Fruit fly (Drosophila melanogaster) whole organism, embryonic: ENCODE measurements around the gene Cyp4d14.
A peak's percentile ranks its signal among the peaks of the same experiment; 100 is the strongest.

Experiments
- Abd-B ChIP-seq: fragments of 200-800 bp; sonication (Bioruptor generic); optimal IDR thresholded peaks from 2 replicates; lab custom pipeline; 2018; ENCODE audit warnings: missing biosample characterization, mild to moderate bottlenecking, missing genetic modification characterization, moderate library complexity
- Antp ChIP-seq: fragments of 200-800 bp; sonication (Bioruptor generic); optimal IDR thresholded peaks from 3 replicates; lab custom pipeline; 2016; ENCODE audit warnings: missing biosample characterization, missing genetic modification characterization
- Bteb2 ChIP-seq: fragments of 200-800 bp; sonication (Bioruptor generic); optimal IDR thresholded peaks from 2 replicates; lab custom pipeline; 2016; ENCODE audit warnings: missing biosample characterization, missing genetic modification characterization
- CG10366 ChIP-seq: fragments of 200-800 bp; sonication (Bioruptor generic); IDR thresholded peaks from 2 replicates; pipeline ENCODE4 v1.3.6; 2022; ENCODE audit warnings: missing biosample characterization, missing genetic modification characterization
- CG11247 ChIP-seq: fragments of 200-800 bp; sonication (Bioruptor generic); IDR thresholded peaks from 2 replicates; pipeline ENCODE4 v1.3.6; 2022; ENCODE audit warnings: missing biosample characterization, missing genetic modification characterization
- CG12769 ChIP-seq: fragments of 200-800 bp; sonication (Bioruptor generic); optimal IDR thresholded peaks from 2 replicates; lab custom pipeline; 2019; ENCODE audit warnings: missing biosample characterization, mild to moderate bottlenecking, missing genetic modification characterization, moderate library complexity
- CG13775 ChIP-seq: fragments of 200-800 bp; sonication (Bioruptor generic); optimal IDR thresholded peaks from 3 replicates; lab custom pipeline; 2017; ENCODE audit warnings: missing biosample characterization, mild to moderate bottlenecking, missing genetic modification characterization
- CG15011 ChIP-seq: fragments of 200-800 bp; sonication (Bioruptor generic); optimal IDR thresholded peaks from 3 replicates; lab custom pipeline; 2018; ENCODE audit warnings: missing biosample characterization, mild to moderate bottlenecking, missing genetic modification characterization
- CG15514 ChIP-seq: fragments of 200-800 bp; sonication (Bioruptor generic); optimal IDR thresholded peaks from 3 replicates; lab custom pipeline; 2017; ENCODE audit warnings: missing biosample characterization, missing genetic modification characterization, mild to moderate bottlenecking, moderate library complexity, missing genetic modification reagents
- CG16815 ChIP-seq: fragments of 200-800 bp; sonication (Bioruptor generic); optimal IDR thresholded peaks from 3 replicates; lab custom pipeline; 2017; ENCODE audit warnings: missing biosample characterization, mild to moderate bottlenecking, missing genetic modification characterization
- CG17612 ChIP-seq: fragments of 200-800 bp; sonication (Bioruptor generic); IDR thresholded peaks from 2 replicates; pipeline ENCODE4 v1.3.6; 2022; ENCODE audit warnings: missing biosample characterization, missing genetic modification characterization
- CG2678 ChIP-seq: fragments of 200-800 bp; sonication (Bioruptor generic); optimal IDR thresholded peaks from 3 replicates; lab custom pipeline; 2019; ENCODE audit warnings: missing biosample characterization, mild to moderate bottlenecking, missing genetic modification characterization, moderate library complexity
- CG3281 ChIP-seq: fragments of 200-800 bp; sonication (Bioruptor generic); optimal IDR thresholded peaks from 3 replicates; lab custom pipeline; 2017; ENCODE audit warnings: missing biosample characterization, mild to moderate bottlenecking, missing genetic modification characterization
- CG42726 ChIP-seq: fragments of 200-800 bp; sonication (Bioruptor generic); IDR thresholded peaks from 2 replicates; pipeline ENCODE4 v1.3.6; 2022; ENCODE audit warnings: missing biosample characterization, missing genetic modification characterization; ENCODE audit not compliant: partially characterized antibody
- CG4617 ChIP-seq: fragments of 200-800 bp; sonication (Bioruptor generic); optimal IDR thresholded peaks from 3 replicates; lab custom pipeline; 2016; ENCODE audit warnings: missing biosample characterization, missing genetic modification characterization, borderline replicate concordance
- CG7839 ChIP-seq: fragments of 200-800 bp; sonication (Bioruptor generic); optimal IDR thresholded peaks from 3 replicates; lab custom pipeline; 2018; ENCODE audit warnings: missing biosample characterization, mild to moderate bottlenecking, missing genetic modification characterization, moderate library complexity
- CG8388 ChIP-seq: fragments of 200-800 bp; sonication (Bioruptor generic); optimal IDR thresholded peaks from 2 replicates; lab custom pipeline; 2019; ENCODE audit warnings: missing biosample characterization, mild to moderate bottlenecking, missing genetic modification characterization, moderate library complexity
- CG9609 ChIP-seq: fragments of 200-800 bp; sonication (Bioruptor generic); optimal IDR thresholded peaks from 3 replicates; lab custom pipeline; 2016; ENCODE audit warnings: missing biosample characterization, missing genetic modification characterization
- CHES-1-like ChIP-seq: fragments of 200-800 bp; sonication (Bioruptor generic); optimal IDR thresholded peaks from 2 replicates; lab custom pipeline; 2016; ENCODE audit warnings: missing biosample characterization, missing genetic modification characterization
- D19B ChIP-seq: fragments of 200-800 bp; sonication (Bioruptor generic); optimal IDR thresholded peaks from 2 replicates; lab custom pipeline; 2017; ENCODE audit warnings: missing biosample characterization, mild to moderate bottlenecking, missing genetic modification characterization
- Dbx ChIP-seq: fragments of 200-800 bp; sonication (Bioruptor generic); IDR thresholded peaks from 3 replicates; pipeline ENCODE4 v1.3.6; 2022; ENCODE audit warnings: missing biosample characterization, missing genetic modification characterization
- Doc2 ChIP-seq: fragments of 200-800 bp; sonication (Bioruptor generic); IDR thresholded peaks from 2 replicates; pipeline ENCODE4 v1.3.6; 2022; ENCODE audit warnings: missing biosample characterization, missing genetic modification characterization
- ERR ChIP-seq: fragments of 200-800 bp; sonication (Bioruptor generic); optimal IDR thresholded peaks from 2 replicates; lab custom pipeline; 2016; ENCODE audit warnings: missing biosample characterization, missing genetic modification characterization
- Elba2 ChIP-seq: fragments of 200-800 bp; sonication (Bioruptor generic); optimal IDR thresholded peaks from 3 replicates; lab custom pipeline; 2016; ENCODE audit warnings: missing biosample characterization, missing genetic modification characterization
- Fer2 ChIP-seq: fragments of 200-800 bp; sonication (Bioruptor generic); optimal IDR thresholded peaks from 2 replicates; lab custom pipeline; 2018; ENCODE audit warnings: missing biosample characterization, mild to moderate bottlenecking, missing genetic modification characterization, moderate library complexity
- Gsc ChIP-seq: fragments of 200-800 bp; sonication (Bioruptor generic); IDR thresholded peaks from 2 replicates; pipeline ENCODE4 v1.3.6; 2022; ENCODE audit warnings: missing biosample characterization, missing genetic modification characterization
- Hr3 ChIP-seq: fragments of 200-800 bp; sonication (Bioruptor generic); optimal IDR thresholded peaks from 3 replicates; lab custom pipeline; 2016; ENCODE audit warnings: missing biosample characterization, missing genetic modification characterization
- Hr51 ChIP-seq, 2 experiments: fragments of 200-800 bp; sonication (Bioruptor generic); optimal IDR thresholded peaks; 2 replicates in 1 of 2; 3 replicates in 1 of 2; lab custom pipeline; 2016 to 2018; ENCODE audit warnings: missing biosample characterization in 2 of 2, missing genetic modification characterization in 2 of 2, mild to moderate bottlenecking in 1 of 2, moderate library complexity in 1 of 2
- Hsf ChIP-seq: fragments of 200-800 bp; sonication (Bioruptor generic); optimal IDR thresholded peaks from 3 replicates; lab custom pipeline; 2016; ENCODE audit warnings: missing biosample characterization, missing genetic modification characterization
- Mrtf ChIP-seq: fragments of 200-800 bp; sonication (Bioruptor generic); IDR thresholded peaks from 3 replicates; pipeline ENCODE4 v1.3.6; 2022; ENCODE audit warnings: missing biosample characterization, missing genetic modification characterization
- Oli ChIP-seq: fragments of 200-800 bp; sonication (Bioruptor generic); optimal IDR thresholded peaks from 2 replicates; lab custom pipeline; 2018; ENCODE audit warnings: missing biosample characterization, mild to moderate bottlenecking, missing genetic modification characterization, moderate library complexity
- Scr ChIP-seq: fragments of 200-800 bp; sonication (Bioruptor generic); IDR thresholded peaks from 2 replicates; pipeline ENCODE4 v1.3.6; 2022; ENCODE audit warnings: missing biosample characterization, missing genetic modification characterization; ENCODE audit not compliant: partially characterized antibody
- al ChIP-seq: fragments of 200-800 bp; sonication (Bioruptor generic); IDR thresholded peaks from 2 replicates; pipeline ENCODE4 v1.3.6; 2022; ENCODE audit warnings: missing biosample characterization, missing genetic modification characterization
- ap ChIP-seq: fragments of 200-800 bp; sonication (Bioruptor generic); IDR thresholded peaks from 2 replicates; pipeline ENCODE4 v1.3.6; 2022; ENCODE audit warnings: missing biosample characterization, missing genetic modification characterization
- az2 ChIP-seq: fragments of 200-800 bp; sonication (Bioruptor generic); optimal IDR thresholded peaks from 3 replicates; lab custom pipeline; 2016; ENCODE audit warnings: missing biosample characterization, missing genetic modification characterization
- bsh ChIP-seq, 2 experiments: fragments of 200-800 bp; sonication (Bioruptor generic); optimal IDR thresholded peaks; 2 replicates each; lab custom pipeline; 2017 to 2018; ENCODE audit warnings: mild to moderate bottlenecking in 2 of 2, missing biosample characterization in 2 of 2, missing genetic modification characterization in 2 of 2, moderate library complexity in 1 of 2
- caup ChIP-seq: fragments of 200-800 bp; sonication (Bioruptor generic); optimal IDR thresholded peaks from 3 replicates; lab custom pipeline; 2017; ENCODE audit warnings: missing biosample characterization, mild to moderate bottlenecking, missing genetic modification characterization, moderate library complexity; ENCODE audit not compliant: severe bottlenecking
- croc ChIP-seq: fragments of 200-800 bp; sonication (Bioruptor generic); conservative IDR thresholded peaks from 3 replicates; pipeline ENCODE4 v1.3.6; 2022; ENCODE audit warnings: missing biosample characterization, missing genetic modification characterization
- dpn ChIP-seq, 2 experiments: fragments of 200-800 bp; sonication (Bioruptor generic); optimal IDR thresholded peaks; 3 replicates each; lab custom pipeline; 2016; ENCODE audit warnings: missing biosample characterization in 2 of 2, missing genetic modification characterization in 2 of 2
- jing ChIP-seq: fragments of 200-800 bp; sonication (Bioruptor generic); optimal IDR thresholded peaks from 2 replicates; lab custom pipeline; 2018; ENCODE audit warnings: missing biosample characterization, mild to moderate bottlenecking, missing genetic modification characterization
- jumu ChIP-seq: fragments of 200-800 bp; sonication (Bioruptor generic); optimal IDR thresholded peaks from 3 replicates; lab custom pipeline; 2016; ENCODE audit warnings: missing biosample characterization, missing genetic modification characterization
- pan ChIP-seq, 4 experiments: fragments of >200 bp in 3 of 4; fragments of 200-800 bp in 1 of 4; sonication (Bioruptor generic) in 1 of 4; optimal IDR thresholded peaks in 3 of 4; IDR thresholded peaks in 1 of 4; 2 replicates each; pipeline versions ENCODE4 v1.3.6 to Lab custom; 2017 to 2022; ENCODE audit warnings: missing biosample characterization in 2 of 4, missing genetic modification characterization in 2 of 4, mixed read lengths in 1 of 4
- pros ChIP-seq: fragments of 200-800 bp; sonication (Bioruptor generic); optimal IDR thresholded peaks from 3 replicates; lab custom pipeline; 2019; ENCODE audit warnings: missing biosample characterization, mild to moderate bottlenecking, missing genetic modification characterization, moderate library complexity
- slbo ChIP-seq: fragments of 200-800 bp; sonication (Bioruptor generic); IDR thresholded peaks from 2 replicates; pipeline ENCODE4 v1.3.6; 2022; ENCODE audit warnings: missing biosample characterization, missing genetic modification characterization
- slou ChIP-seq: fragments of 200-800 bp; sonication (Bioruptor generic); optimal IDR thresholded peaks from 3 replicates; lab custom pipeline; 2016; ENCODE audit warnings: missing biosample characterization, missing genetic modification characterization
- sob ChIP-seq: fragments of 200-800 bp; sonication (Bioruptor generic); IDR thresholded peaks from 2 replicates; pipeline ENCODE4 v1.3.6; 2022; ENCODE audit warnings: missing biosample characterization, missing genetic modification characterization

Cyp4d14 gene

DNA sequence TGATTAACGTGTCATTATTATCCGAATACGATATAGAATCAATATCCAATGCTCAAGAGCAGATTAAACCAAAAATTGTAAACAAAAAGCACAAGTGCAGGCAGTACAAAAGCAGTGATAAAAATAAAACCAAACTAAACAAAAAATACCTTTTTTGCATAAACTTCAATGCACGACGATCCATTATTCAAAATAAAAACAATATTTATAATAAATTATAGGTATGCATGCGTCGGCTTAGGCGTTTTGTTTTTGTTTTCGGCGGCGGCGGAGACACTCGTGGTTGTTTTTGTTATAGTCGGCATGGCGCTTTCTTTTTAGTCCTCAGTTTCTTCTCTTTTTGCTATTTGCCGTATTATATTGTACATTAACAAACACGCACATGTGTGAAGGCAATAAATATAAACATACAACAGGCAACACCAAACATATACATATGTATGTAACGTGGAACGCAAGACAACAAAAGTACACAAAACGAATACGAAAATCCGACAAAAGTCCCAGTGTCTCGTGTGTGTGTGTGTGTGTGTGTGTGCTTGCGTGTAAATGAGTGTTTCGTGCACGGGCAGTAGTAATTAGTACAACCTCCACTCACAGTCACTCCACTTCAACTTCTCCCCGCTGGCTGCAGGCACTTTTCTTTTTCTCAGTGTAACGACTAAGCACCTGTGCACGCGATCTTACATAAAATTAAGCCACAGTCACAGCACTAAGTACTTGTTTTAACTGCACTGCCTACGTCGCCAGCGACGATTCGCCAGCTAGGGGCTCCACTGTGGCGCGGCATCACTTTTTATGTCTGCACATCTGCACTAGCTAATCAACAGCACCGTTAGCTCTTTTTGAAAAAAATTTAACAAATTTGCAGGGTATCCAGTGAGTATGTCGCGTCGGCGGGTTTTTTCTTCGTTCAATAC is 39.0 kb downstream of the Cyp4d14 start (continued):
- TF ChIP-seq Hsf: peak; percentile 42
- TF ChIP-seq CG15514 (GFP tag; lab: Kevin White, UChicago): peak; percentile 6
- peak; percentile 12 to 53 for TF ChIP-seq dpn (GFP tag; optimal IDR thresholded peaks at IDR 0.05; lab: Kevin White, UChicago)
- TF ChIP-seq Antp (GFP tag; lab: Kevin White, UChicago): peak; percentile 34
- TF ChIP-seq sob (GFP tag; lab: Robert Waterston, UW): 0 out of 2 replicates have a peak, but pooled peaks have one; percentile 5
- no peak for TF ChIP-seq CG12769 (tag; lab: Kevin White, UChicago)
- TF ChIP-seq caup (GFP tag; lab: Kevin White, UChicago): no peak
- peak; percentile 61; the same call in 1 of the 3 replicates for TF ChIP-seq Mrtf (GFP tag; lab: Robert Waterston, UW)
- peak; percentile 1 for TF ChIP-seq CG4617
- peak; percentile 30 for TF ChIP-seq CG3281
- peak in 1 of 2 experiments; percentile 34 for TF ChIP-seq Hr51 (GFP tag; optimal IDR thresholded peaks at IDR 0.05; lab: Kevin White, UChicago)
- no peak for TF ChIP-seq jing
- no peak for TF ChIP-seq pros (GFP tag; lab: Kevin White, UChicago)
- no peak for TF ChIP-seq az2
- peak; percentile 54 for TF ChIP-seq slbo (GFP tag; lab: Robert Waterston, UW)
- peak; percentile 14 for TF ChIP-seq CHES-1-like (GFP tag; lab: Kevin White, UChicago)
- peak; percentile 43 for TF ChIP-seq CG11247 (GFP tag; lab: Robert Waterston, UW)
- peak; percentile 3 for TF ChIP-seq CG8388 (GFP tag; lab: Kevin White, UChicago)
- peak; percentile 37; the same call in 1 of the 2 replicates for TF ChIP-seq al (GFP tag; lab: Robert Waterston, UW)
- TF ChIP-seq Bteb2 (GFP tag; lab: Kevin White, UChicago): no peak
- peak; percentile 54 for TF ChIP-seq CG7839 (tag; lab: Kevin White, UChicago)
- TF ChIP-seq pan (optimal IDR thresholded peaks at IDR 0.05; lab: Kevin White, UChicago): no peak
- TF ChIP-seq pan (GFP tag; optimal IDR thresholded peaks at IDR 0.05 in 1 of 2, IDR thresholded peaks at IDR 0.05 in 1 of 2): peak in 1 of 2 experiments; percentile 66
- no peak for TF ChIP-seq Gsc (GFP tag; lab: Robert Waterston, UW)
- TF ChIP-seq slou (GFP tag; lab: Kevin White, UChicago): no peak
- peak; percentile 69 for TF ChIP-seq D19B (GFP tag; lab: Kevin White, UChicago)
- TF ChIP-seq CG15011 (GFP tag; lab: Kevin White, UChicago): no peak
- no peak for TF ChIP-seq Fer2 (tag; lab: Kevin White, UChicago)
- TF ChIP-seq CG13775 (GFP tag; lab: Kevin White, UChicago): peak; percentile 57
- TF ChIP-seq CG17612 (GFP tag; lab: Robert Waterston, UW): peak; percentile 58; the same call in 1 of the 2 replicates
- peak in 1 of 2 experiments; percentile 18 for TF ChIP-seq bsh (GFP tag; optimal IDR thresholded peaks at IDR 0.05; lab: Kevin White, UChicago)
- TF ChIP-seq Abd-B (GFP tag; lab: Kevin White, UChicago): peak; percentile 44
- TF ChIP-seq CG9609 (GFP tag; lab: Kevin White, UChicago): peak; percentile 31
- TF ChIP-seq Elba2: no peak
- TF ChIP-seq ERR (GFP tag; lab: Kevin White, UChicago): peak; percentile 22
- no peak for TF ChIP-seq Doc2
- TF ChIP-seq CG10366 (GFP tag; lab: Robert Waterston, UW): peak; percentile 39; the same call in 1 of the 2 replicates
- TF ChIP-seq ap: no peak
- peak; percentile 41 for TF ChIP-seq CG16815 (GFP tag; lab: Kevin White, UChicago)
- peak; percentile 18; the same call in 1 of the 3 replicates for TF ChIP-seq croc (GFP tag; lab: Robert Waterston, UW)
- no peak for TF ChIP-seq Scr (GFP tag; lab: Robert Waterston, UW)
- no peak for TF ChIP-seq CG42726 (GFP tag; lab: Robert Waterston, UW)
- peak; percentile 61 for TF ChIP-seq CG2678 (tag; lab: Kevin White, UChicago)
- no peak for TF ChIP-seq Hr3 (GFP tag; lab: Kevin White, UChicago)
- peak; percentile 58 for TF ChIP-seq jumu
- peak; percentile 52 for TF ChIP-seq Oli
- no peak for TF ChIP-seq Dbx (GFP tag; lab: Robert Waterston, UW)
- TF ChIP-seq, all 482 proteins: peak for 157
